Worm (Caenorhabditis elegans): ENCODE measurements around the gene F53H1.3.

DNA sequence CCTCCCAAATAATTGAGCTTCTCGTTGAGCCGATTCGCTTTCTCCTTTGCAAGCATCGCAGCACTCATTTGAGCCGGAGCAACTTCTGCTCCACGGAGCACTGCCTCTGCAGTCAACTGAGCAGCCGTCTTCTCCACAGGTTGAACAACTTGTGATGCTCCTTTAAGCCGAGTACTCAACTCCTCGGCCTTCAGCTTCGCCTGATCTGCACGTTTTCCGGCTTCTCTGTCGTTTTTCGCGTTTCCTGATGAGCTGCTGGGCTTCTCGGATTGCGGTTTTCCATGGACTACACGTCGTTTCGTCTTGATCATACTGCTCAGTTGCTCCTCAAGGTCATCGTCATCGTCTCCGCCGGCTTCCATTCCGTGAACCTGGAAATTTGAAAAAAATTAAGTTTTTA is 30.0 kb upstream of the F53H1.3 start:
- TF ChIP-seq ceh-30 (tag; optimal IDR thresholded peaks at IDR 0.05) (no peak), pag-3 (tag; optimal IDR thresholded peaks at IDR 0.05; ENCODE audit: borderline replicate concordance) (no peak), ama-1 (optimal IDR thresholded peaks at IDR 0.05) (no peak), ttx-3 (tag; optimal IDR thresholded peaks at IDR 0.05) (no peak), nfya-1 (tag; optimal IDR thresholded peaks at IDR 0.05) (no peak), tbx-2 (tag; optimal IDR thresholded peaks at IDR 0.05) (no peak), K02D7.2 (tag; optimal IDR thresholded peaks at IDR 0.05) (no peak), hlh-6 (tag; optimal IDR thresholded peaks at IDR 0.05) (no peak), pros-1 (tag; optimal IDR thresholded peaks at IDR 0.05) (no peak), unc-42 (tag; optimal IDR thresholded peaks at IDR 0.05) (no peak), ceh-9 (tag; optimal IDR thresholded peaks at IDR 0.05) (no peak), ets-4 (tag; optimal IDR thresholded peaks at IDR 0.05) (no peak), sox-2 (GFP tag; IDR thresholded peaks at IDR 0.05) (no peak)

All from whole organism, late embryonic.